Fruit fly (Drosophila melanogaster): ENCODE results near the gene CG9288.

The CG9288 gene

dm6 chr3R:13793979-13794665 lies 14.7 kb downstream of the CG9288 start (continued):
- TF ChIP-seq dac (GFP tag; optimal IDR thresholded peaks at IDR 0.05), result peak; percentile 32
- TF ChIP-seq CG34406 (GFP tag; optimal IDR thresholded peaks at IDR 0.05), result peak; percentile 83
- TF ChIP-seq CG6854 (GFP tag; optimal IDR thresholded peaks at IDR 0.05), result no peak
- peak; percentile 37 for TF ChIP-seq Sox14 (GFP tag; optimal IDR thresholded peaks at IDR 0.05)
- peak; percentile 58 for TF ChIP-seq CG11902 (GFP tag; optimal IDR thresholded peaks at IDR 0.05)
- no peak for TF ChIP-seq CG11294 (GFP tag; IDR thresholded peaks at IDR 0.05)
- peak; percentile 56 for TF ChIP-seq CG10631 (GFP tag; optimal IDR thresholded peaks at IDR 0.05)
- peak; percentile 78 for TF ChIP-seq Hr39 (GFP tag; optimal IDR thresholded peaks at IDR 0.05)
- no peak for TF ChIP-seq Gug (GFP tag; IDR thresholded peaks at IDR 0.05)
- TF ChIP-seq Hr4 (GFP tag; optimal IDR thresholded peaks at IDR 0.05), result peak; percentile 57
- TF ChIP-seq Ets96B (tag; optimal IDR thresholded peaks at IDR 0.05), result no peak
- peak; percentile 73; the same call in 2 of the 3 replicates for TF ChIP-seq eg (GFP tag; IDR thresholded peaks at IDR 0.05)
- TF ChIP-seq CG3032 (tag; optimal IDR thresholded peaks at IDR 0.05), result no peak
- TF ChIP-seq CG8632 (GFP tag; optimal IDR thresholded peaks at IDR 0.05), result peak; percentile 68
- TF ChIP-seq CG31627 (GFP tag; optimal IDR thresholded peaks at IDR 0.05), result peak; percentile 78
- peak; percentile 80 for TF ChIP-seq OdsH (GFP tag; optimal IDR thresholded peaks at IDR 0.05)
- TF ChIP-seq CG10669 (GFP tag; optimal IDR thresholded peaks at IDR 0.05), result no peak
- TF ChIP-seq fd59A (GFP tag; optimal IDR thresholded peaks at IDR 0.05), result no peak
- peak; percentile 66 for TF ChIP-seq Blimp-1 (GFP tag; optimal IDR thresholded peaks at IDR 0.05)
- TF ChIP-seq svp (GFP tag), result peak; percentile 69
- peak; percentile 87 for TF ChIP-seq esn (GFP tag; optimal IDR thresholded peaks at IDR 0.05)
- TF ChIP-seq CG11762 (GFP tag; optimal IDR thresholded peaks at IDR 0.05; ENCODE audit: insufficient read depth), result peak; percentile 10
- TF ChIP-seq net (GFP tag; optimal IDR thresholded peaks at IDR 0.05), result peak; percentile 55
- no peak for TF ChIP-seq Eip75B (GFP tag; optimal IDR thresholded peaks at IDR 0.05)
- peak; percentile 85 for TF ChIP-seq Met (GFP tag; optimal IDR thresholded peaks at IDR 0.05)
- TF ChIP-seq CG6276 (GFP tag; optimal IDR thresholded peaks at IDR 0.05), result peak; percentile 54

- TF ChIP-seq CG16779 (tag; optimal IDR thresholded peaks at IDR 0.05), result no peak
- TF ChIP-seq CG7368 (GFP tag; optimal IDR thresholded peaks at IDR 0.05), result no peak
- peak; percentile 77 for TF ChIP-seq dsx (GFP tag; optimal IDR thresholded peaks at IDR 0.05; ENCODE audit: poor library complexity, severe bottlenecking)
- TF ChIP-seq Hr4 (GFP tag; optimal IDR thresholded peaks at IDR 0.05), result no peak
- no peak for TF ChIP-seq CG11762 (GFP tag; optimal IDR thresholded peaks at IDR 0.05; ENCODE audit: insufficient read depth)
- no peak for TF ChIP-seq Sox15 (GFP tag; optimal IDR thresholded peaks at IDR 0.05)
- no peak for TF ChIP-seq CG8319 (GFP tag; optimal IDR thresholded peaks at IDR 0.05)
- TF ChIP-seq pdm3 (GFP tag; optimal IDR thresholded peaks at IDR 0.05), result no peak
- no peak for TF ChIP-seq dac (GFP tag; optimal IDR thresholded peaks at IDR 0.05)
- no peak for TF ChIP-seq Gug (GFP tag; IDR thresholded peaks at IDR 0.05)
- peak; percentile 9 for TF ChIP-seq CG34406 (GFP tag; optimal IDR thresholded peaks at IDR 0.05)
- TF ChIP-seq CG31627 (GFP tag; optimal IDR thresholded peaks at IDR 0.05), result no peak
- peak; percentile 27 for TF ChIP-seq Sox14 (GFP tag; optimal IDR thresholded peaks at IDR 0.05)
- no peak for TF ChIP-seq Smox (GFP tag; optimal IDR thresholded peaks at IDR 0.05)
- TF ChIP-seq Sox102F (GFP tag; optimal IDR thresholded peaks at IDR 0.05), result no peak
- TF ChIP-seq esn (GFP tag; optimal IDR thresholded peaks at IDR 0.05), result no peak
- no peak for TF ChIP-seq Ets96B (tag; optimal IDR thresholded peaks at IDR 0.05)
- no peak for TF ChIP-seq CG10669 (GFP tag; optimal IDR thresholded peaks at IDR 0.05)
- no peak for TF ChIP-seq lz (GFP tag; optimal IDR thresholded peaks at IDR 0.05)
- no peak for TF ChIP-seq vri (GFP tag; optimal IDR thresholded peaks at IDR 0.05)
- TF ChIP-seq net (GFP tag; optimal IDR thresholded peaks at IDR 0.05), result no peak
- TF ChIP-seq cyc (GFP tag; optimal IDR thresholded peaks at IDR 0.05), result no peak
- no peak; the same call in 2 of the 3 replicates for TF ChIP-seq eg (GFP tag; IDR thresholded peaks at IDR 0.05)
- TF ChIP-seq CG3919 (GFP tag; optimal IDR thresholded peaks at IDR 0.05), result peak; percentile 19
- TF ChIP-seq CG6792 (GFP tag; optimal IDR thresholded peaks at IDR 0.05), result no peak
- TF ChIP-seq salr (GFP tag; optimal IDR thresholded peaks at IDR 0.05), result no peak
- TF ChIP-seq CG9139 (GFP tag; optimal IDR thresholded peaks at IDR 0.05), result no peak
- no peak for TF ChIP-seq Hr38 (GFP tag; optimal IDR thresholded peaks at IDR 0.05)
- TF ChIP-seq fd59A (GFP tag; optimal IDR thresholded peaks at IDR 0.05), result no peak
- TF ChIP-seq CG6854 (GFP tag; optimal IDR thresholded peaks at IDR 0.05), result peak; percentile 18
- TF ChIP-seq Blimp-1 (GFP tag; optimal IDR thresholded peaks at IDR 0.05), result peak; percentile 6
- TF ChIP-seq Eip78C (GFP tag), result peak; percentile 83
- TF ChIP-seq Hr39 (GFP tag; optimal IDR thresholded peaks at IDR 0.05), result no peak
- no peak; the same call in 1 of the 3 replicates for TF ChIP-seq CG8119 (GFP tag; IDR thresholded peaks at IDR 0.05)
- TF ChIP-seq Met (GFP tag; optimal IDR thresholded peaks at IDR 0.05), result peak; percentile 23
- TF ChIP-seq Ets21C (GFP tag; optimal IDR thresholded peaks at IDR 0.05), result no peak
- peak; percentile 71 for TF ChIP-seq svp (GFP tag)
- TF ChIP-seq spab (GFP tag; optimal IDR thresholded peaks at IDR 0.05), result no peak
- TF ChIP-seq CG10631 (GFP tag; optimal IDR thresholded peaks at IDR 0.05), result no peak
- TF ChIP-seq Eip75B (GFP tag; optimal IDR thresholded peaks at IDR 0.05), result peak; percentile 48
Measured at dm6 chr3R:13794666-13795055, 15.2 kb downstream of the CG9288 start.
